Worm (Caenorhabditis elegans) whole organism, L4/young adult: Measurements from ENCODE around the gene W08F4.10.

Source experiments
- W03F9.2 ChIP-seq: fragments of 150-350 bp; optimal IDR thresholded peaks from 2 replicates; lab custom pipeline; 2014; ENCODE audit warnings: missing biosample characterization, missing genetic modification characterization
- dao-5 ChIP-seq: sonication (generic microtip); optimal IDR thresholded peaks from 2 replicates; lab custom pipeline; 2016; ENCODE audit warnings: missing genotype, missing genetic modification characterization, moderate library complexity, missing compliant biosample characterization
- him-1 ChIP-seq: sonication (generic microtip); optimal IDR thresholded peaks from 2 replicates; lab custom pipeline; 2016; ENCODE audit warnings: missing genotype, missing genetic modification reagents, missing genetic modification characterization, missing compliant biosample characterization

- TF ChIP-seq him-1 (tag; lab: Kevin White, UChicago) (no peak), W03F9.2 (tag; lab: Kevin White, UChicago) (no peak), dao-5 (tag; lab: Kevin White, UChicago) (no peak)
These were observed 39.6 kb downstream of the W08F4.10 start, which contains the start of gene lips-7 for ce11 chrII:551245-551904.
